Worm (Caenorhabditis elegans): ENCODE measurements around the gene C01G6.9.

Gene C01G6.9

ce11 chrII:9269588-9269987, 26.0 kb downstream of the C01G6.9 start, which contains the start of gene C01G6.3:
Gene C01G6.3, plus strand, starts transcription at chrII:9269888.
- TF ChIP-seq mdl-1 (tag; optimal IDR thresholded peaks at IDR 0.05) (no peak), lsy-2 (tag; optimal IDR thresholded peaks at IDR 0.05) (no peak), nhr-77 (tag; optimal IDR thresholded peaks at IDR 0.05) (no peak), daf-16 (GFP tag; optimal IDR thresholded peaks at IDR 0.05) (no peak), daf-16 (tag; optimal IDR thresholded peaks at IDR 0.05) (no peak), lin-1 (GFP tag; IDR thresholded peaks at IDR 0.05) (no peak), snpc-1.2 (GFP tag; IDR thresholded peaks at IDR 0.05) (no peak), nhr-10 (tag; optimal IDR thresholded peaks at IDR 0.05) (no peak), zfp-3 (GFP tag; conservative IDR thresholded peaks at IDR 0.05) (no peak), ztf-11 (tag; optimal IDR thresholded peaks at IDR 0.05) (no peak), Y105C5A.15 (GFP tag; IDR thresholded peaks at IDR 0.05) (no peak)

ce11 chrII:9268983-9269382, 26.6 kb downstream of the C01G6.9 start:
- TF ChIP-seq unc-62 (GFP tag; optimal IDR thresholded peaks at IDR 0.05 in 1 of 2) (peak in 1 of 2 experiments; percentile 30), unc-62 (tag; optimal IDR thresholded peaks at IDR 0.05) (no peak), egl-43 (GFP tag; IDR thresholded peaks at IDR 0.05) (no peak), ceh-44 (GFP tag; IDR thresholded peaks at IDR 0.05) (no peak)

- TF ChIP-seq T26A8.4 (GFP tag; IDR thresholded peaks at IDR 0.05) = no peak
- TF ChIP-seq lsy-2 (tag; optimal IDR thresholded peaks at IDR 0.05) = no peak
- no peak for TF ChIP-seq lim-7 (GFP tag; IDR thresholded peaks at IDR 0.05)
- TF ChIP-seq unc-62 (GFP tag; optimal IDR thresholded peaks at IDR 0.05 in 1 of 2) = peak in 1 of 2 experiments; percentile 17
- no peak for TF ChIP-seq unc-62 (tag; optimal IDR thresholded peaks at IDR 0.05)
Observed at ce11 chrII:9266755-9267154, 28.9 kb downstream of the C01G6.9 start, which contains the start of gene C01G6.2. Gene C01G6.2, plus strand, starts transcription at chrII:9267055.

ce11 chrII:9266252-9266651, 29.4 kb downstream of the C01G6.9 start:
- TF ChIP-seq pha-4 (GFP tag; IDR thresholded peaks at IDR 0.05) (no peak), pha-4 (tag; optimal IDR thresholded peaks at IDR 0.05) (no peak), ceh-82 (tag; optimal IDR thresholded peaks at IDR 0.05) (no peak), mes-2 (tag; optimal IDR thresholded peaks at IDR 0.05; ENCODE audit: poor library complexity, severe bottlenecking) (no peak), madf-5 (GFP tag; IDR thresholded peaks at IDR 0.05) (no peak), hlh-30 (tag; optimal IDR thresholded peaks at IDR 0.05; ENCODE audit: insufficient read depth) (no peak), F37D6.2 (tag; optimal IDR thresholded peaks at IDR 0.05) (no peak), D1046.2 (GFP tag; IDR thresholded peaks at IDR 0.05) (no peak), nhr-10 (tag; optimal IDR thresholded peaks at IDR 0.05) (no peak), pqm-1 (tag; optimal IDR thresholded peaks at IDR 0.05) (no peak), tag-97 (GFP tag; IDR thresholded peaks at IDR 0.05) (no peak), ZK337.2 (GFP tag; IDR thresholded peaks at IDR 0.05) (no peak), dmd-9 (GFP tag; IDR thresholded peaks at IDR 0.05) (no peak), daf-16 (GFP tag; optimal IDR thresholded peaks at IDR 0.05) (no peak), daf-16 (tag; optimal IDR thresholded peaks at IDR 0.05) (no peak), hlh-11 (tag; optimal IDR thresholded peaks at IDR 0.05) (no peak)

ce11 chrII:9265705-9266104, 29.9 kb downstream of the C01G6.9 start:
- peak; percentile 64 for TF ChIP-seq aha-1 (tag)
- no peak for TF ChIP-seq F10B5.3 (tag; optimal IDR thresholded peaks at IDR 0.05)
- no peak for TF ChIP-seq ceh-20 (GFP tag; IDR thresholded peaks at IDR 0.05)
- no peak for TF ChIP-seq cey-2 (tag; optimal IDR thresholded peaks at IDR 0.05; ENCODE audit: borderline replicate concordance, insufficient read depth)
- no peak for TF ChIP-seq dmd-6 (GFP tag; IDR thresholded peaks at IDR 0.05)
- TF ChIP-seq rbr-2 (tag; optimal IDR thresholded peaks at IDR 0.05) = no peak
- no peak for TF ChIP-seq F44E2.7 (GFP tag; IDR thresholded peaks at IDR 0.05)
- no peak for TF ChIP-seq mdt-29 (GFP tag; IDR thresholded peaks at IDR 0.05)
- TF ChIP-seq nhr-102 (tag; optimal IDR thresholded peaks at IDR 0.05) = no peak
